Worm (Caenorhabditis elegans) whole organism, L1 larva: ENCODE measurements around the gene rabn-5.

ENCODE experiments used
- C34B4.2 ChIP-seq: sonication (generic microtip); optimal IDR thresholded peaks from 2 replicates; lab custom pipeline; 2017; ENCODE audit warnings: mild to moderate bottlenecking, missing genetic modification characterization, missing compliant biosample characterization
- efl-1 ChIP-seq, 4 experiments: fragments of 150-350 bp; optimal IDR thresholded peaks in 3 of 4; peaks in 1 of 4; 1 replicate in 1 of 4; 2 replicates in 3 of 4; lab custom pipeline; 2014; ENCODE audit warnings: missing biosample characterization in 2 of 4, missing genetic modification characterization in 2 of 4, missing genetic modification reagents in 2 of 4
- efl-3 ChIP-seq: fragments of 200-800 bp; sonication (Bioruptor generic); optimal IDR thresholded peaks from 2 replicates; lab custom pipeline; 2018; ENCODE audit warnings: mild to moderate bottlenecking, missing genetic modification characterization, missing compliant biosample characterization
- elt-2 ChIP-seq: sonication (generic microtip); optimal IDR thresholded peaks from 2 replicates; lab custom pipeline; 2016; ENCODE audit warnings: missing genetic modification characterization, mild to moderate bottlenecking, inconsistent platforms, missing compliant biosample characterization, missing genetic modification reagents
- hlh-17 ChIP-seq: fragments of 200-800 bp; sonication (Bioruptor generic); optimal IDR thresholded peaks from 2 replicates; lab custom pipeline; 2018; ENCODE audit warnings: missing genetic modification characterization, mild to moderate bottlenecking, missing compliant biosample characterization, moderate library complexity, borderline replicate concordance
- lin-35 ChIP-seq, 2 experiments: fragments of 150-350 bp; optimal IDR thresholded peaks; 2 replicates each; lab custom pipeline; 2014; ENCODE audit warnings: missing biosample characterization in 2 of 2, missing genetic modification characterization in 2 of 2, missing genetic modification reagents in 2 of 2
- mab-9 ChIP-seq: fragments of 200-800 bp; sonication (Bioruptor generic); IDR thresholded peaks from 2 replicates; pipeline ENCODE4 v1.3.6; 2022; ENCODE audit warnings: missing genetic modification reagents, missing genetic modification characterization, missing compliant biosample characterization
- nhr-20 ChIP-seq: sonication (generic microtip); optimal IDR thresholded peaks from 2 replicates; lab custom pipeline; 2016; ENCODE audit warnings: mild to moderate bottlenecking, missing genetic modification characterization, missing compliant biosample characterization
- nhr-47 ChIP-seq: sonication (generic microtip); optimal IDR thresholded peaks from 2 replicates; lab custom pipeline; 2016; ENCODE audit warnings: mild to moderate bottlenecking, missing genetic modification characterization, moderate library complexity, missing compliant biosample characterization
- nhr-71 ChIP-seq: sonication (generic microtip); optimal IDR thresholded peaks from 2 replicates; lab custom pipeline; 2016; ENCODE audit warnings: mild to moderate bottlenecking, missing genetic modification characterization, moderate library complexity, missing compliant biosample characterization
- nhr-84 ChIP-seq: sonication (generic microtip); optimal IDR thresholded peaks from 2 replicates; lab custom pipeline; 2017; ENCODE audit warnings: missing biosample characterization, missing genetic modification characterization
- nhr-85 ChIP-seq: sonication (generic microtip); peaks from one replicate; lab custom pipeline; 2016; ENCODE audit warnings: missing genetic modification characterization, inconsistent platforms, missing compliant biosample characterization
- rnt-1 ChIP-seq: sonication (generic microtip); optimal IDR thresholded peaks from 2 replicates; lab custom pipeline; 2016; ENCODE audit warnings: mild to moderate bottlenecking, missing genetic modification characterization, moderate library complexity, missing compliant biosample characterization
- swsn-7 ChIP-seq: sonication (generic microtip); optimal IDR thresholded peaks from 2 replicates; lab custom pipeline; 2016; ENCODE audit warnings: missing genetic modification characterization, missing compliant biosample characterization
- unc-130 ChIP-seq: fragments of 150-350 bp; optimal IDR thresholded peaks from 2 replicates; lab custom pipeline; 2017; ENCODE audit warnings: missing biosample characterization, missing genetic modification characterization, inconsistent platforms
- unc-98 ChIP-seq: fragments of 200-800 bp; sonication (Bioruptor generic); IDR thresholded peaks from 2 replicates; pipeline ENCODE4 v1.3.6; 2022; ENCODE audit warnings: missing genetic modification characterization, missing compliant biosample characterization

The rabn-5 gene

DNA sequence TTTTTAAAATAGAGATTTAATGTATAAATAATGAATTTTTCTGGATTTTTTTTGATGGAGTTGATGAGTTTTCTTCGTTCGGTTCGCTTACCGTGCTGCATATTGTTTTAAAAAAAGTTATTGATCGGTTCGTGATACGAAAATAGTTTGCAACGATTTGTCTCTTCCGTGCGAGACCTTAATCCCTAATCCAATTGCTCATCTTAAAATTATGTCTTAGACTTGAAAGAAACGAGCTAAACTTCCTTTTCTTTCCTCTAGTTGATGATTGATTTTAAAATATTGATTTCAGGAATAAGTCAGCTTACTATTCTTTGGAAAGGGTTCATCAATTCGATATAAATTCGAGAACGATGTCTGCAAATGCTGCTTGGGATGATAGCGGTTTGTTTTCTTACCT is 44.1 kb downstream of the rabn-5 start, which contains the start of gene C28H8.3:
Gene C28H8.3, plus strand, starts transcription at position 293 of the 400 bp plus-strand sequence.
- TF ChIP-seq hlh-17 (GFP tag; lab: Kevin White, UChicago): no peak
- no peak for TF ChIP-seq swsn-7
- no peak for TF ChIP-seq nhr-84 (tag; lab: Kevin White, UChicago)
- TF ChIP-seq efl-3 (GFP tag; lab: Kevin White, UChicago): no peak
- TF ChIP-seq nhr-85 (tag; lab: Kevin White, UChicago): no peak
- TF ChIP-seq unc-98 (GFP tag; lab: Robert Waterston, UW): no peak
- TF ChIP-seq rnt-1: no peak
- no peak for TF ChIP-seq C34B4.2 (tag; lab: Kevin White, UChicago)
- no peak for TF ChIP-seq nhr-71 (tag; lab: Kevin White, UChicago)
- no peak for TF ChIP-seq nhr-20 (tag; lab: Kevin White, UChicago)
- TF ChIP-seq mab-9 (GFP tag; lab: Robert Waterston, UW): no peak

DNA sequence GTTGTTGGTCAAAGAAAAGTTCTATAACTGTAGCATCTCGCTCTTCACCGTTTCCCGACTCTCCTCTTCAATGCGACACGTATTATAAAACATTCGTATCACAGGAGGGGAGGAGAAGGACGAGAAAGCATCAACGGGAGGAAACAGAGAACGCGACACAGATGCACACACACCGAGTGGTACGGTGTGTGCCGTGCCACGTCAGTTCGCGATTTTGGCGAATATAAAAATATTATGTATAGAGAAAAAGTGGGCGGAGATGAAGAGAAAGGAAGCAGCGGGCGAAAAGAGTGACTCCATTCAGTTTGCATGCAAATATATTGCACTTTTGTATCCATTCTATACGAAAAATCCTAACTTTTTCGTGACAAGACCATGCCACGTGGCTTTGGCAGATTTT is 50.4 kb downstream of the rabn-5 start:
- TF ChIP-seq unc-130 (tag; lab: Kevin White, UChicago): no peak
- peak; percentile 14 for TF ChIP-seq elt-2

ce11 chrIII:5915926-5916325 is 51.6 kb downstream of the rabn-5 start:
- TF ChIP-seq nhr-47 (tag; lab: Kevin White, UChicago) (no peak), lin-35 (GFP tag; optimal IDR thresholded peaks at IDR 0.05; lab: Kevin White, UChicago) (peak in 1 of 2 experiments; percentile 31), elt-2 (peak; percentile 34), efl-1 (optimal IDR thresholded peaks at IDR 0.05; lab: Kevin White, UChicago) (no peak), efl-1 (GFP tag; optimal IDR thresholded peaks at IDR 0.05 in 1 of 2; lab: Kevin White, UChicago) (peak in 1 of 2 experiments; percentile 55)
